Worm (Caenorhabditis elegans) whole organism, early embryonic: ENCODE results near the gene B0280.11.

Source experiments
- aly-1 ChIP-seq: sonication (generic microtip); optimal IDR thresholded peaks from 2 replicates; lab custom pipeline; 2016; ENCODE audit warnings: missing genetic modification characterization, missing compliant biosample characterization
- ama-1 ChIP-seq: fragments of 150-350 bp; optimal IDR thresholded peaks from 2 replicates; lab custom pipeline; 2014
- ceh-13 ChIP-seq: fragments of 200-800 bp; sonication (Bioruptor generic); optimal IDR thresholded peaks from 2 replicates; lab custom pipeline; 2018; ENCODE audit warnings: mild to moderate bottlenecking, missing genetic modification characterization, missing compliant biosample characterization
- ceh-36 ChIP-seq: sonication (generic microtip); optimal IDR thresholded peaks from 2 replicates; lab custom pipeline; 2016; ENCODE audit warnings: missing genetic modification characterization, inconsistent platforms, missing compliant biosample characterization
- ets-7 ChIP-seq: sonication (generic microtip); optimal IDR thresholded peaks from 2 replicates; lab custom pipeline; 2016; ENCODE audit warnings: missing genotype, missing genetic modification characterization, missing compliant biosample characterization
- flt-1 ChIP-seq: fragments of 200-800 bp; sonication (Bioruptor generic); IDR thresholded peaks from 2 replicates; pipeline ENCODE4 v1.3.6; 2022; ENCODE audit warnings: missing genetic modification characterization, missing compliant biosample characterization
- hmbx-1 ChIP-seq: sonication (generic microtip); optimal IDR thresholded peaks from 2 replicates; lab custom pipeline; 2016; ENCODE audit warnings: mild to moderate bottlenecking, missing genetic modification characterization, missing compliant biosample characterization
- hnd-1 ChIP-seq: sonication (generic microtip); optimal IDR thresholded peaks from 2 replicates; lab custom pipeline; 2016; ENCODE audit warnings: missing genetic modification characterization, missing compliant biosample characterization
- pes-1 ChIP-seq: fragments of 200-800 bp; sonication (Bioruptor generic); IDR thresholded peaks from 2 replicates; pipeline ENCODE4 v1.3.6; 2022; ENCODE audit warnings: missing genetic modification reagents, missing genetic modification characterization, missing compliant biosample characterization
- sea-1 ChIP-seq: fragments of 200-800 bp; sonication (Bioruptor generic); conservative IDR thresholded peaks from 2 replicates; pipeline ENCODE4 v1.3.6; 2022; ENCODE audit warnings: missing genetic modification characterization, missing compliant biosample characterization
- tbx-37 ChIP-seq: fragments of 200-800 bp; sonication (Bioruptor generic); conservative IDR thresholded peaks from 2 replicates; pipeline ENCODE4 v1.3.6; 2022; ENCODE audit warnings: missing genetic modification reagents, missing genetic modification characterization, missing compliant biosample characterization

ce11 chrIII:7090545-7090944 lies 47.5 kb downstream of the B0280.11 start, which contains the start of gene ZK418.10:
- TF ChIP-seq ets-7 (no peak), ama-1 (lab: Kevin White, UChicago) (no peak), hmbx-1 (tag; lab: Kevin White, UChicago) (no peak), ceh-36 (tag; lab: Kevin White, UChicago) (no peak), flt-1 (GFP tag; lab: Robert Waterston, UW) (no peak), pes-1 (GFP tag; lab: Robert Waterston, UW) (no peak), tbx-37 (GFP tag; lab: Robert Waterston, UW) (no peak), sea-1 (GFP tag; lab: Robert Waterston, UW) (no peak), hnd-1 (tag; lab: Kevin White, UChicago) (no peak), aly-1 (tag; lab: Kevin White, UChicago) (no peak), ceh-13 (GFP tag; lab: Kevin White, UChicago) (no peak)
